Worm (Caenorhabditis elegans) whole organism, L1 larva: ENCODE measurements around the gene chup-1.

Experiments used
- C16A3.4 ChIP-seq: fragments of 150-350 bp; optimal IDR thresholded peaks from 2 replicates; lab custom pipeline; 2014; ENCODE audit warnings: missing biosample characterization, missing genetic modification characterization
- F16B12.6 ChIP-seq: fragments of 150-350 bp; optimal IDR thresholded peaks from 2 replicates; lab custom pipeline; 2014; ENCODE audit warnings: missing biosample characterization, missing genetic modification characterization
- Y116A8C.19 ChIP-seq: sonication (generic microtip); optimal IDR thresholded peaks from 2 replicates; lab custom pipeline; 2016; ENCODE audit warnings: missing compliant biosample characterization, missing genetic modification characterization, borderline replicate concordance
- aly-2 ChIP-seq: fragments of 150-350 bp; optimal IDR thresholded peaks from 2 replicates; lab custom pipeline; 2014; ENCODE audit warnings: missing biosample characterization, missing genetic modification characterization
- blmp-1 ChIP-seq: fragments of 150-350 bp; optimal IDR thresholded peaks from 2 replicates; lab custom pipeline; 2014; ENCODE audit warnings: missing biosample characterization, missing genetic modification characterization
- ceh-63 ChIP-seq: fragments of 200-800 bp; sonication (Bioruptor generic); optimal IDR thresholded peaks from 2 replicates; lab custom pipeline; 2018; ENCODE audit warnings: mild to moderate bottlenecking, missing genetic modification characterization, missing compliant biosample characterization
- ceh-8 ChIP-seq: fragments of 200-800 bp; sonication (Bioruptor generic); optimal IDR thresholded peaks from 2 replicates; lab custom pipeline; 2018; ENCODE audit warnings: mild to moderate bottlenecking, missing genetic modification characterization, moderate library complexity, missing compliant biosample characterization
- ceh-82 ChIP-seq, 3 experiments: fragments of 150-350 bp in 1 of 3; sonication (generic microtip) in 2 of 3; optimal IDR thresholded peaks; 2 replicates each; lab custom pipeline; 2014 to 2017; ENCODE audit warnings: missing biosample characterization in 3 of 3, missing genetic modification characterization in 3 of 3
- ceh-88 ChIP-seq: fragments of 200-800 bp; sonication (Bioruptor generic); IDR thresholded peaks from 2 replicates; pipeline ENCODE4 v1.3.6; 2022; ENCODE audit warnings: missing genetic modification characterization, missing compliant biosample characterization
- ceh-90 ChIP-seq: sonication (generic microtip); optimal IDR thresholded peaks from 2 replicates; lab custom pipeline; 2016; ENCODE audit warnings: missing genetic modification characterization, missing compliant biosample characterization
- ces-1 ChIP-seq: fragments of 150-350 bp; optimal IDR thresholded peaks from 2 replicates; lab custom pipeline; 2014; ENCODE audit warnings: missing biosample characterization, missing genetic modification reagents, missing genetic modification characterization
- efl-1 ChIP-seq, 4 experiments: fragments of 150-350 bp; optimal IDR thresholded peaks in 3 of 4; peaks in 1 of 4; 1 replicate in 1 of 4; 2 replicates in 3 of 4; lab custom pipeline; 2014; ENCODE audit warnings: missing biosample characterization in 2 of 4, missing genetic modification characterization in 2 of 4, missing genetic modification reagents in 2 of 4
- efl-3 ChIP-seq: fragments of 200-800 bp; sonication (Bioruptor generic); optimal IDR thresholded peaks from 2 replicates; lab custom pipeline; 2018; ENCODE audit warnings: mild to moderate bottlenecking, missing genetic modification characterization, missing compliant biosample characterization
- elt-2 ChIP-seq: sonication (generic microtip); optimal IDR thresholded peaks from 2 replicates; lab custom pipeline; 2016; ENCODE audit warnings: missing genetic modification characterization, mild to moderate bottlenecking, inconsistent platforms, missing compliant biosample characterization, missing genetic modification reagents
- elt-3 ChIP-seq, 6 experiments: fragments of 150-350 bp in 1 of 6; sonication (generic microtip); optimal IDR thresholded peaks; 2 replicates each; lab custom pipeline; 2017 to 2018; ENCODE audit warnings: missing biosample characterization in 6 of 6, missing genetic modification characterization in 6 of 6, inconsistent platforms in 1 of 6
- fkh-10 ChIP-seq: sonication (generic microtip); optimal IDR thresholded peaks from 2 replicates; lab custom pipeline; 2017; ENCODE audit warnings: missing biosample characterization, missing genetic modification reagents, missing genetic modification characterization
- fos-1 ChIP-seq: fragments of 150-350 bp; optimal IDR thresholded peaks from 2 replicates; lab custom pipeline; 2014; ENCODE audit warnings: missing biosample characterization, missing genetic modification characterization
- hlh-4 ChIP-seq: sonication (generic microtip); optimal IDR thresholded peaks from 2 replicates; lab custom pipeline; 2016; ENCODE audit warnings: mild to moderate bottlenecking, missing genetic modification characterization, missing compliant biosample characterization
- jun-1 ChIP-seq: fragments of 150-350 bp; optimal IDR thresholded peaks from 2 replicates; lab custom pipeline; 2014; ENCODE audit warnings: missing biosample characterization, missing genetic modification reagents, missing genetic modification characterization
- lin-14 ChIP-seq: fragments of 200-800 bp; sonication (Bioruptor generic); optimal IDR thresholded peaks from 2 replicates; lab custom pipeline; 2018; ENCODE audit warnings: mild to moderate bottlenecking, missing genetic modification characterization, moderate library complexity, missing compliant biosample characterization
- lin-39 ChIP-seq: fragments of 150-350 bp; optimal IDR thresholded peaks from 2 replicates; lab custom pipeline; 2014; ENCODE audit warnings: missing biosample characterization, missing genetic modification reagents, missing genetic modification characterization
- lir-3 ChIP-seq: sonication (generic microtip); optimal IDR thresholded peaks from 2 replicates; lab custom pipeline; 2016; ENCODE audit warnings: mild to moderate bottlenecking, missing genetic modification characterization, moderate library complexity, missing compliant biosample characterization; ENCODE audit not compliant: poor library complexity
- mab-9 ChIP-seq: fragments of 200-800 bp; sonication (Bioruptor generic); IDR thresholded peaks from 2 replicates; pipeline ENCODE4 v1.3.6; 2022; ENCODE audit warnings: missing genetic modification reagents, missing genetic modification characterization, missing compliant biosample characterization
- mef-2 ChIP-seq: fragments of 150-350 bp; optimal IDR thresholded peaks from 2 replicates; lab custom pipeline; 2014; ENCODE audit warnings: missing biosample characterization, missing genetic modification characterization
- mep-1 ChIP-seq: fragments of 150-350 bp; optimal IDR thresholded peaks from 2 replicates; lab custom pipeline; 2014; ENCODE audit warnings: missing biosample characterization, missing genetic modification characterization
- nhr-19 ChIP-seq: fragments of 200-800 bp; sonication (Bioruptor generic); conservative IDR thresholded peaks from 2 replicates; pipeline ENCODE4 v1.3.6; 2022; ENCODE audit warnings: missing genetic modification characterization, missing compliant biosample characterization
- nhr-28 ChIP-seq: fragments of 150-350 bp; optimal IDR thresholded peaks from 2 replicates; lab custom pipeline; 2014; ENCODE audit warnings: missing biosample characterization, missing genetic modification characterization
- nhr-71 ChIP-seq: sonication (generic microtip); optimal IDR thresholded peaks from 2 replicates; lab custom pipeline; 2016; ENCODE audit warnings: mild to moderate bottlenecking, missing genetic modification characterization, moderate library complexity, missing compliant biosample characterization
- nhr-76 ChIP-seq: sonication (generic microtip); optimal IDR thresholded peaks from 2 replicates; lab custom pipeline; 2017; ENCODE audit warnings: missing biosample characterization, missing genetic modification characterization
- nhr-77 ChIP-seq: fragments of 150-350 bp; optimal IDR thresholded peaks from 2 replicates; lab custom pipeline; 2014; ENCODE audit warnings: missing biosample characterization, missing genetic modification characterization
- nhr-85 ChIP-seq: sonication (generic microtip); peaks from one replicate; lab custom pipeline; 2016; ENCODE audit warnings: missing genetic modification characterization, inconsistent platforms, missing compliant biosample characterization
- nhr-90 ChIP-seq: sonication (generic microtip); optimal IDR thresholded peaks from 2 replicates; lab custom pipeline; 2016; ENCODE audit warnings: mild to moderate bottlenecking, missing genetic modification characterization, missing compliant biosample characterization; ENCODE audit not compliant: poor library complexity
- pag-3 ChIP-seq: sonication (generic microtip); optimal IDR thresholded peaks from 2 replicates; lab custom pipeline; 2017; ENCODE audit warnings: missing genetic modification characterization, mild to moderate bottlenecking, missing compliant biosample characterization, antibody characterized with exemption, borderline replicate concordance; ENCODE audit not compliant: insufficient read depth
- pqm-1 ChIP-seq: sonication (generic microtip); optimal IDR thresholded peaks from 3 replicates; lab custom pipeline; 2017; ENCODE audit warnings: missing biosample characterization, missing genetic modification characterization
- rnt-1 ChIP-seq: sonication (generic microtip); optimal IDR thresholded peaks from 2 replicates; lab custom pipeline; 2016; ENCODE audit warnings: mild to moderate bottlenecking, missing genetic modification characterization, moderate library complexity, missing compliant biosample characterization
- snu-23 ChIP-seq: sonication (generic microtip); optimal IDR thresholded peaks from 2 replicates; lab custom pipeline; 2016; ENCODE audit warnings: missing genetic modification characterization, missing compliant biosample characterization
- sup-37 ChIP-seq: fragments of 200-800 bp; sonication (Bioruptor generic); optimal IDR thresholded peaks from 2 replicates; lab custom pipeline; 2018; ENCODE audit warnings: mild to moderate bottlenecking, missing genetic modification characterization, missing compliant biosample characterization
- swsn-7 ChIP-seq: sonication (generic microtip); optimal IDR thresholded peaks from 2 replicates; lab custom pipeline; 2016; ENCODE audit warnings: missing genetic modification characterization, missing compliant biosample characterization
- tlp-1 ChIP-seq: fragments of 150-350 bp; optimal IDR thresholded peaks from 2 replicates; lab custom pipeline; 2014; ENCODE audit warnings: missing biosample characterization, missing genetic modification characterization
- unc-130 ChIP-seq: fragments of 150-350 bp; optimal IDR thresholded peaks from 2 replicates; lab custom pipeline; 2017; ENCODE audit warnings: missing biosample characterization, missing genetic modification characterization, inconsistent platforms
- unc-30 ChIP-seq: sonication (generic microtip); optimal IDR thresholded peaks from 2 replicates; lab custom pipeline; 2017; ENCODE audit warnings: missing biosample characterization, missing genetic modification characterization
- unc-62 ChIP-seq: fragments of 150-350 bp; optimal IDR thresholded peaks from 2 replicates; lab custom pipeline; 2014; ENCODE audit warnings: missing biosample characterization, missing genetic modification reagents, missing genetic modification characterization
- vab-15 ChIP-seq: sonication (generic microtip); optimal IDR thresholded peaks from 2 replicates; lab custom pipeline; 2017; ENCODE audit warnings: missing genotype, mild to moderate bottlenecking, missing genetic modification characterization, missing compliant biosample characterization
- xbp-1 ChIP-seq: sonication (generic microtip); optimal IDR thresholded peaks from 2 replicates; lab custom pipeline; 2016; ENCODE audit warnings: missing genetic modification characterization, missing compliant biosample characterization
- zag-1 ChIP-seq: fragments of 150-350 bp; optimal IDR thresholded peaks from 2 replicates; lab custom pipeline; 2014; ENCODE audit warnings: missing biosample characterization, missing genetic modification characterization
- ztf-4 ChIP-seq: fragments of 150-350 bp; optimal IDR thresholded peaks from 2 replicates; lab custom pipeline; 2014; ENCODE audit warnings: missing biosample characterization, missing genetic modification characterization

The chup-1 gene

ce11 chrX:8755987-8756386 lies 36.0 kb upstream of the chup-1 start:
- TF ChIP-seq xbp-1 (tag; lab: Kevin White, UChicago) = no peak
- TF ChIP-seq efl-1 (optimal IDR thresholded peaks at IDR 0.05; lab: Kevin White, UChicago) = no peak
- TF ChIP-seq efl-1 (GFP tag; optimal IDR thresholded peaks at IDR 0.05 in 1 of 2; lab: Kevin White, UChicago) = no peak
- TF ChIP-seq nhr-90 (tag; lab: Kevin White, UChicago) = peak; percentile 7
- no peak for TF ChIP-seq nhr-28
- no peak for TF ChIP-seq ceh-88 (GFP tag; lab: Robert Waterston, UW)
- TF ChIP-seq elt-3 (tag; optimal IDR thresholded peaks at IDR 0.05; lab: Kevin White, UChicago) = no peak
- peak; percentile 73 for TF ChIP-seq elt-2 (tag; lab: Kevin White, UChicago)
- TF ChIP-seq nhr-71 = peak; percentile 32

- no peak for TF ChIP-seq lir-3 (tag; lab: Kevin White, UChicago)
- TF ChIP-seq lin-39 (tag; lab: Kevin White, UChicago) = no peak
- TF ChIP-seq C16A3.4 (tag; lab: Kevin White, UChicago) = no peak
- TF ChIP-seq nhr-19 (GFP tag; lab: Robert Waterston, UW) = no peak
- no peak for TF ChIP-seq nhr-76 (tag; lab: Kevin White, UChicago)
- peak; percentile 20 for TF ChIP-seq nhr-71
- no peak for TF ChIP-seq nhr-85
- TF ChIP-seq unc-30 (tag; lab: Kevin White, UChicago) = no peak
- TF ChIP-seq unc-130 (tag; lab: Kevin White, UChicago) = no peak
- TF ChIP-seq zag-1 (tag; lab: Kevin White, UChicago) = no peak
- TF ChIP-seq mep-1 (tag; lab: Kevin White, UChicago) = no peak
- TF ChIP-seq blmp-1 (tag; lab: Kevin White, UChicago) = peak; percentile 5
- no peak for TF ChIP-seq aly-2 (tag; lab: Kevin White, UChicago)
Measured at ce11 chrX:8761060-8761459, 30.9 kb upstream of the chup-1 start.

- TF ChIP-seq ceh-82 (tag; optimal IDR thresholded peaks at IDR 0.05; lab: Kevin White, UChicago) = no peak
- TF ChIP-seq snu-23 (GFP tag; lab: Kevin White, UChicago) = no peak
- TF ChIP-seq tlp-1 (tag; lab: Kevin White, UChicago) = no peak
- no peak for TF ChIP-seq ztf-4 (tag; lab: Kevin White, UChicago)
- TF ChIP-seq nhr-76 (tag; lab: Kevin White, UChicago) = no peak
- TF ChIP-seq swsn-7 (tag; lab: Kevin White, UChicago) = no peak
- no peak for TF ChIP-seq rnt-1
- no peak for TF ChIP-seq ces-1 (GFP tag; lab: Kevin White, UChicago)
- no peak for TF ChIP-seq pqm-1 (tag; lab: Kevin White, UChicago)
Measured at ce11 chrX:8761497-8761896, 30.5 kb upstream of the chup-1 start, which contains the start of gene M02D8.5. Gene M02D8.5, minus strand, starts transcription at chrX:8761597.

DNA sequence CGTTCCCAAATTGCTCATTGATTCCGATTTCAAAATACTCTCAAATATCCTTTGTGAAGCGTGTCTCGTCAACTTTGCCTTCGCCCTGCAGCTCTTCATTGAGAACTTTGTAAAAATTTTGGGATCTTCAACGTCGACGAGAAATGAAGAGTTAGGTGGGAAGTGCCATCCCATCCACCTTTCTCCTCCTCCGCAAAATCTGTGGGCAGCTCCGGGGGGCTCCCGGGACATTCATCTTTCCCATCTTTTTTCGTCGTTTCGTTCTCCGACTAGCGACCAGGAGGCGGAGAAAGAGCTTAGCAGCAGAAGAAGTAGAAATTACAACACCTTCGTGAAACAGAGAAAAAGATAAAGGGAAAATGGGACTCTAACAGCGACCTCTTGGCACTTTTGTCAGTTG lies 29.0 kb upstream of the chup-1 start:
- TF ChIP-seq nhr-90 (tag; lab: Kevin White, UChicago) (no peak), nhr-77 (no peak), nhr-71 (peak; percentile 44), C16A3.4 (tag; lab: Kevin White, UChicago) (no peak), mab-9 (GFP tag; lab: Robert Waterston, UW) (no peak), vab-15 (tag; lab: Kevin White, UChicago) (no peak), efl-3 (GFP tag; lab: Kevin White, UChicago) (no peak), nhr-76 (tag; lab: Kevin White, UChicago) (no peak), F16B12.6 (no peak), xbp-1 (tag; lab: Kevin White, UChicago) (no peak), pag-3 (tag; lab: Kevin White, UChicago) (peak; percentile 20), jun-1 (tag; lab: Kevin White, UChicago) (no peak), unc-62 (GFP tag; lab: Kevin White, UChicago) (no peak), lin-14 (peak; percentile 62), mef-2 (tag; lab: Kevin White, UChicago) (no peak), fkh-10 (GFP tag; lab: Kevin White, UChicago) (no peak), hlh-4 (tag; lab: Kevin White, UChicago) (no peak), snu-23 (GFP tag; lab: Kevin White, UChicago) (peak; percentile 7), tlp-1 (tag; lab: Kevin White, UChicago) (no peak), ceh-8 (GFP tag; lab: Kevin White, UChicago) (no peak), Y116A8C.19 (no peak), ceh-90 (tag; lab: Kevin White, UChicago) (no peak), zag-1 (tag; lab: Kevin White, UChicago) (no peak), lin-39 (tag; lab: Kevin White, UChicago) (no peak), fos-1 (tag; lab: Kevin White, UChicago) (no peak), sup-37 (GFP tag; lab: Kevin White, UChicago) (no peak), ceh-63 (GFP tag; lab: Kevin White, UChicago) (no peak), rnt-1 (peak; percentile 44)
